Worm (Caenorhabditis elegans) whole organism, L4 larva: ENCODE measurements around the gene fli-1.
A peak's percentile ranks its signal among the peaks of the same experiment; 100 is the strongest.

ENCODE experiments used
- F26F4.8 ChIP-seq: fragments of 200-800 bp; sonication (Bioruptor generic); conservative IDR thresholded peaks from 2 replicates; pipeline ENCODE4 v1.3.6; 2022; ENCODE audit warnings: missing genetic modification characterization, missing compliant biosample characterization
- R02D3.7 ChIP-seq: fragments of 150-350 bp; sonication (generic microtip); optimal IDR thresholded peaks from 3 replicates; lab custom pipeline; 2014; ENCODE audit warnings: missing biosample characterization, missing genetic modification characterization
- T26A8.4 ChIP-seq: fragments of 200-800 bp; sonication (Bioruptor generic); IDR thresholded peaks from 2 replicates; pipeline ENCODE4 v1.3.6; 2022; ENCODE audit warnings: missing genetic modification characterization, missing compliant biosample characterization
- Y48G9A.11 ChIP-seq: fragments of 200-800 bp; sonication (Bioruptor generic); IDR thresholded peaks from 2 replicates; pipeline ENCODE4 v1.3.6; 2022; ENCODE audit warnings: missing genetic modification reagents, missing genetic modification characterization, missing compliant biosample characterization
- Y5F2A.4 ChIP-seq: fragments of 200-800 bp; sonication (Bioruptor generic); optimal IDR thresholded peaks from 2 replicates; lab custom pipeline; 2018; ENCODE audit warnings: mild to moderate bottlenecking, missing genetic modification characterization, missing compliant biosample characterization
- ZK337.2 ChIP-seq: fragments of 200-800 bp; sonication (Bioruptor generic); IDR thresholded peaks from 2 replicates; pipeline ENCODE4 v1.3.6; 2022; ENCODE audit warnings: missing genetic modification reagents, missing genetic modification characterization, missing compliant biosample characterization
- aha-1 ChIP-seq: fragments of 150-350 bp; peaks from one replicate; lab custom pipeline; 2014; ENCODE audit warnings: missing biosample characterization, missing genetic modification characterization
- aly-2 ChIP-seq: sonication (generic microtip); optimal IDR thresholded peaks from 2 replicates; lab custom pipeline; 2018; ENCODE audit warnings: missing biosample characterization, missing genetic modification characterization
- arid-1 ChIP-seq: fragments of 200-800 bp; sonication (Bioruptor generic); conservative IDR thresholded peaks from 2 replicates; pipeline ENCODE4 v1.3.6; 2022; ENCODE audit warnings: missing genetic modification reagents, missing genetic modification characterization, missing compliant biosample characterization
- ceh-44 ChIP-seq: fragments of 200-800 bp; sonication (Bioruptor generic); IDR thresholded peaks from 2 replicates; pipeline ENCODE4 v1.3.6; 2022; ENCODE audit warnings: missing genetic modification reagents, missing genetic modification characterization, missing compliant biosample characterization
- daf-19 ChIP-seq: fragments of 200-800 bp; sonication (Bioruptor generic); conservative IDR thresholded peaks from 2 replicates; pipeline ENCODE4 v1.3.6; 2022; ENCODE audit warnings: missing genetic modification characterization, missing compliant biosample characterization
- daf-8 ChIP-seq: fragments of 200-800 bp; sonication (Bioruptor generic); IDR thresholded peaks from 2 replicates; pipeline ENCODE4 v1.3.6; 2022; ENCODE audit warnings: missing genetic modification characterization, missing compliant biosample characterization
- dmd-8 ChIP-seq: fragments of 200-800 bp; sonication (Bioruptor generic); IDR thresholded peaks from 2 replicates; pipeline ENCODE4 v1.3.6; 2022; ENCODE audit warnings: missing genetic modification characterization, missing compliant biosample characterization
- duxl-1 ChIP-seq: sonication (generic microtip); optimal IDR thresholded peaks from 2 replicates; lab custom pipeline; 2016; ENCODE audit warnings: mild to moderate bottlenecking, missing genetic modification characterization, moderate library complexity, missing compliant biosample characterization; ENCODE audit not compliant: poor library complexity
- dve-1 ChIP-seq: sonication (generic microtip); optimal IDR thresholded peaks from 2 replicates; lab custom pipeline; 2017; ENCODE audit warnings: antibody characterized with exemption, mild to moderate bottlenecking, missing genetic modification characterization, missing compliant biosample characterization; ENCODE audit not compliant: insufficient read depth
- egl-43 ChIP-seq: fragments of 200-800 bp; sonication (Bioruptor generic); IDR thresholded peaks from 2 replicates; pipeline ENCODE4 v1.3.6; 2022; ENCODE audit warnings: missing genetic modification reagents, missing genetic modification characterization, missing compliant biosample characterization
- gei-8 ChIP-seq: fragments of 200-800 bp; sonication (Bioruptor generic); optimal IDR thresholded peaks from 2 replicates; lab custom pipeline; 2018; ENCODE audit warnings: mild to moderate bottlenecking, missing genetic modification characterization, missing compliant biosample characterization
- hif-1 ChIP-seq, 2 experiments: sonication (generic microtip); optimal IDR thresholded peaks; 2 replicates each; lab custom pipeline; 2016 to 2017; ENCODE audit warnings: missing compliant biosample characterization in 2 of 2, missing genetic modification characterization in 2 of 2, missing genetic modification reagents in 2 of 2, missing genotype in 2 of 2, mild to moderate bottlenecking in 1 of 2
- hlh-11 ChIP-seq: fragments of 200-800 bp; sonication (Bioruptor generic); optimal IDR thresholded peaks from 2 replicates; lab custom pipeline; 2018; ENCODE audit warnings: mild to moderate bottlenecking, missing genetic modification characterization, missing compliant biosample characterization
- hmg-1.1 ChIP-seq: fragments of 200-800 bp; sonication (Bioruptor generic); IDR thresholded peaks from 2 replicates; pipeline ENCODE4 v1.3.6; 2022; ENCODE audit warnings: missing genetic modification reagents, missing genetic modification characterization, missing compliant biosample characterization
- lim-7 ChIP-seq: fragments of 200-800 bp; sonication (Bioruptor generic); IDR thresholded peaks from 2 replicates; pipeline ENCODE4 v1.3.6; 2022; ENCODE audit warnings: missing genetic modification characterization, missing compliant biosample characterization
- lin-1 ChIP-seq: fragments of 200-800 bp; sonication (Bioruptor generic); IDR thresholded peaks from 2 replicates; pipeline ENCODE4 v1.3.6; 2022; ENCODE audit warnings: missing genetic modification reagents, missing genetic modification characterization, missing compliant biosample characterization
- lin-13 ChIP-seq: fragments of 150-350 bp; optimal IDR thresholded peaks from 2 replicates; lab custom pipeline; 2014; ENCODE audit warnings: missing biosample characterization, missing genetic modification reagents, missing genetic modification characterization
- lin-38 ChIP-seq: fragments of 200-800 bp; sonication (Bioruptor generic); IDR thresholded peaks from 2 replicates; pipeline ENCODE4 v1.3.6; 2022; ENCODE audit warnings: missing genetic modification reagents, missing genetic modification characterization, missing compliant biosample characterization
- lin-39 ChIP-seq: fragments of 150-350 bp; optimal IDR thresholded peaks from 2 replicates; lab custom pipeline; 2014; ENCODE audit warnings: missing biosample characterization, missing genetic modification reagents, missing genetic modification characterization
- lsy-2 ChIP-seq, 2 experiments: fragments of 150-350 bp in 1 of 2; sonication (generic microtip) in 1 of 2; optimal IDR thresholded peaks; 2 replicates each; lab custom pipeline; 2014 to 2017; ENCODE audit warnings: missing biosample characterization in 2 of 2, missing genetic modification characterization in 2 of 2
- madf-5 ChIP-seq, 2 experiments: fragments of 200-800 bp; sonication (Bioruptor generic); IDR thresholded peaks; 2 replicates each; pipeline ENCODE4 v1.3.6; 2022; ENCODE audit warnings: missing compliant biosample characterization in 2 of 2, missing genetic modification characterization in 2 of 2
- madf-9 ChIP-seq: fragments of 200-800 bp; sonication (Bioruptor generic); conservative IDR thresholded peaks from 2 replicates; pipeline ENCODE4 v1.3.6; 2022; ENCODE audit warnings: missing genetic modification reagents, missing genetic modification characterization, missing compliant biosample characterization
- mdt-29 ChIP-seq: fragments of 200-800 bp; sonication (Bioruptor generic); IDR thresholded peaks from 2 replicates; pipeline ENCODE4 v1.3.6; 2022; ENCODE audit warnings: missing genetic modification reagents, missing genetic modification characterization, missing compliant biosample characterization
- mep-1 ChIP-seq: fragments of 150-350 bp; sonication (generic microtip); optimal IDR thresholded peaks from 3 replicates; lab custom pipeline; 2014; ENCODE audit warnings: missing biosample characterization, missing genetic modification characterization
- mes-2 ChIP-seq: sonication (generic microtip); optimal IDR thresholded peaks from 2 replicates; lab custom pipeline; 2016; ENCODE audit warnings: missing genotype, mild to moderate bottlenecking, missing genetic modification characterization, missing compliant biosample characterization; ENCODE audit not compliant: poor library complexity, severe bottlenecking
- mxl-2 ChIP-seq: fragments of 200-800 bp; sonication (Bioruptor generic); conservative IDR thresholded peaks from 2 replicates; pipeline ENCODE4 v1.3.6; 2022; ENCODE audit warnings: missing genetic modification reagents, missing genetic modification characterization, missing compliant biosample characterization
- mxl-3 ChIP-seq: fragments of 200-800 bp; sonication (Bioruptor generic); optimal IDR thresholded peaks from 2 replicates; lab custom pipeline; 2018; ENCODE audit warnings: mild to moderate bottlenecking, missing genetic modification characterization, missing compliant biosample characterization
- nhr-102 ChIP-seq: sonication (generic microtip); optimal IDR thresholded peaks from 2 replicates; lab custom pipeline; 2016; ENCODE audit warnings: mild to moderate bottlenecking, missing genetic modification characterization, moderate library complexity, missing compliant biosample characterization
- nhr-237 ChIP-seq: sonication (generic microtip); optimal IDR thresholded peaks from 2 replicates; lab custom pipeline; 2017; ENCODE audit warnings: missing biosample characterization, missing genetic modification characterization
- nhr-25 ChIP-seq: sonication (generic microtip); optimal IDR thresholded peaks from 2 replicates; lab custom pipeline; 2017; ENCODE audit warnings: missing genetic modification characterization, mild to moderate bottlenecking, missing compliant biosample characterization, antibody characterized with exemption, moderate library complexity, borderline replicate concordance; ENCODE audit not compliant: insufficient read depth
- nhr-28 ChIP-seq: fragments of 150-350 bp; optimal IDR thresholded peaks from 2 replicates; lab custom pipeline; 2014; ENCODE audit warnings: missing biosample characterization, missing genetic modification characterization
- nhr-48 ChIP-seq: sonication (generic microtip); optimal IDR thresholded peaks from 2 replicates; lab custom pipeline; 2016; ENCODE audit warnings: mild to moderate bottlenecking, missing genetic modification characterization, missing compliant biosample characterization
- php-3 ChIP-seq: fragments of 200-800 bp; sonication (Bioruptor generic); IDR thresholded peaks from 2 replicates; pipeline ENCODE4 v1.3.6; 2022; ENCODE audit warnings: missing genetic modification reagents, missing genetic modification characterization, missing compliant biosample characterization
- rbr-2 ChIP-seq: sonication (generic microtip); optimal IDR thresholded peaks from 2 replicates; lab custom pipeline; 2016; ENCODE audit warnings: missing genotype, missing genetic modification characterization, missing compliant biosample characterization
- saeg-2 ChIP-seq: fragments of 200-800 bp; sonication (Bioruptor generic); IDR thresholded peaks from 2 replicates; pipeline ENCODE4 v1.3.6; 2022; ENCODE audit warnings: missing genetic modification reagents, missing genetic modification characterization, missing compliant biosample characterization
- sdz-12 ChIP-seq: fragments of 200-800 bp; sonication (Bioruptor generic); optimal IDR thresholded peaks from 2 replicates; lab custom pipeline; 2018; ENCODE audit warnings: mild to moderate bottlenecking, missing genetic modification characterization, missing compliant biosample characterization
- skn-1 ChIP-seq: fragments of 150-350 bp; optimal IDR thresholded peaks from 2 replicates; lab custom pipeline; 2014; ENCODE audit warnings: missing biosample characterization, missing genetic modification characterization
- snpc-1.2 ChIP-seq: fragments of 200-800 bp; sonication (Bioruptor generic); IDR thresholded peaks from 2 replicates; pipeline ENCODE4 v1.3.6; 2022; ENCODE audit warnings: missing genetic modification reagents, missing genetic modification characterization, missing compliant biosample characterization
- unc-62 ChIP-seq, 3 experiments: fragments of 150-350 bp in 1 of 3; sonication (generic microtip); optimal IDR thresholded peaks in 2 of 3; peaks in 1 of 3; 1 replicate in 1 of 3; 2 replicates in 2 of 3; lab custom pipeline; 2014 to 2017; ENCODE audit warnings: missing biosample characterization in 3 of 3, missing genetic modification characterization in 3 of 3, missing genetic modification reagents in 3 of 3, missing genotype in 1 of 3
- vab-7 ChIP-seq: fragments of 200-800 bp; sonication (Bioruptor generic); IDR thresholded peaks from 2 replicates; pipeline ENCODE4 v1.3.6; 2022; ENCODE audit warnings: missing genetic modification reagents, missing genetic modification characterization, missing compliant biosample characterization
- zfp-3 ChIP-seq: fragments of 200-800 bp; sonication (Bioruptor generic); conservative IDR thresholded peaks from 2 replicates; pipeline ENCODE4 v1.3.6; 2022; ENCODE audit warnings: missing genetic modification reagents, missing genetic modification characterization, missing compliant biosample characterization
- zip-2 ChIP-seq: fragments of 150-350 bp; optimal IDR thresholded peaks from 2 replicates; lab custom pipeline; 2014; ENCODE audit warnings: missing biosample characterization, missing genetic modification characterization
- ztf-7 ChIP-seq: fragments of 150-350 bp; optimal IDR thresholded peaks from 2 replicates; lab custom pipeline; 2014; ENCODE audit warnings: missing biosample characterization, missing genetic modification characterization

Gene fli-1

DNA sequence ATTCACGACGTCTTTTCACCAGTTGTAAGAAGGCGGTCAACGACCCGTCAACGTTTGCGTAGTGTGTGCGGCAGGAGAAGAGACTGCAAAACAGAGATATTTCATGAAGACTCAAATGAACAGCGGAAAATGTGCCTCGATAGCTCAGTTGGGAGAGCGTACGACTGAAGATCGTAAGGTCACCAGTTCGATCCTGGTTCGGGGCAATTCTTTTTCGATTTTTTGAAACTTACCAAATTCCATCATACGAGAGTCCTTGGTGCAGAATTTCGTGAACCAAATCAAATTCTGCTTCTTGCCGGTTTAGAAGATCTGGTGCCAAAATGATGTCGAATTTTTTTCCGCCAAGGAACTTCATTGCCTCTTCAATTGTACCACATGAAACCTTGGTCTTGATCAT, 30.6 kb downstream of the fli-1 start:
- TF ChIP-seq ZK337.2 (GFP tag; lab: Robert Waterston, UW) = no peak
- TF ChIP-seq vab-7 (GFP tag; lab: Robert Waterston, UW) = peak; percentile 83
- peak; percentile 72 for TF ChIP-seq lin-1 (GFP tag; lab: Robert Waterston, UW)
- TF ChIP-seq zfp-3 (GFP tag; lab: Robert Waterston, UW) = peak; percentile 12; the same call in 1 of the 2 replicates
- TF ChIP-seq mep-1 (tag; lab: Kevin White, UChicago) = peak; percentile 34
- peak; percentile 66 for TF ChIP-seq Y48G9A.11 (GFP tag; lab: Robert Waterston, UW)
- peak; percentile 20 for TF ChIP-seq dve-1
- 0 out of 2 replicates have a peak, but pooled peaks have one; percentile 54 for TF ChIP-seq saeg-2 (GFP tag; lab: Robert Waterston, UW)
- TF ChIP-seq lsy-2 (tag; optimal IDR thresholded peaks at IDR 0.05; lab: Kevin White, UChicago) = peak in 1 of 2 experiments; percentile 42
- TF ChIP-seq aha-1 (tag; lab: Kevin White, UChicago) = peak; percentile 97
- TF ChIP-seq ztf-7 (tag; lab: Kevin White, UChicago) = no peak
- TF ChIP-seq aly-2 = peak; percentile 5
- TF ChIP-seq nhr-25 (tag; lab: Kevin White, UChicago) = no peak
- peak; percentile 63; the same call in 1 of the 2 replicates for TF ChIP-seq F26F4.8
- peak; percentile 71 for TF ChIP-seq mes-2
- peak; percentile 11 to 64; a peak in 1 of 4 replicates for TF ChIP-seq madf-5 (GFP tag; IDR thresholded peaks at IDR 0.05; lab: Robert Waterston, UW)
- TF ChIP-seq duxl-1 (tag; lab: Kevin White, UChicago) = peak; percentile 31
- TF ChIP-seq egl-43 (GFP tag; lab: Robert Waterston, UW) = peak; percentile 80
- peak; percentile 67 for TF ChIP-seq hmg-1.1
- TF ChIP-seq rbr-2 (tag; lab: Kevin White, UChicago) = peak; percentile 47
- no peak for TF ChIP-seq R02D3.7
- TF ChIP-seq T26A8.4 (GFP tag; lab: Robert Waterston, UW) = peak; percentile 75
- TF ChIP-seq hif-1 (tag; optimal IDR thresholded peaks at IDR 0.05; lab: Kevin White, UChicago) = peak in 1 of 2 experiments; percentile 17
- TF ChIP-seq daf-8 = no peak
- peak; percentile 44; the same call in 1 of the 2 replicates for TF ChIP-seq mdt-29 (GFP tag; lab: Robert Waterston, UW)
- no peak for TF ChIP-seq skn-1 (tag; lab: Kevin White, UChicago)
- no peak for TF ChIP-seq zip-2 (tag; lab: Kevin White, UChicago)
- no peak for TF ChIP-seq nhr-48 (tag; lab: Kevin White, UChicago)
- 0 out of 2 replicates have a peak, but pooled peaks have one; percentile 10 for TF ChIP-seq mxl-2
- no peak for TF ChIP-seq daf-19 (GFP tag; lab: Robert Waterston, UW)
- 0 out of 2 replicates have a peak, but pooled peaks have one; percentile 58 for TF ChIP-seq ceh-44 (GFP tag; lab: Robert Waterston, UW)
- peak; percentile 35; the same call in 1 of the 2 replicates for TF ChIP-seq madf-9 (GFP tag; lab: Robert Waterston, UW)
- peak in 1 of 2 experiments; percentile 92 for TF ChIP-seq unc-62 (GFP tag; optimal IDR thresholded peaks at IDR 0.05 in 1 of 2; lab: Kevin White, UChicago)
- no peak for TF ChIP-seq unc-62 (tag; optimal IDR thresholded peaks at IDR 0.05; lab: Kevin White, UChicago)
- TF ChIP-seq php-3 (GFP tag; lab: Robert Waterston, UW) = 0 out of 2 replicates have a peak, but pooled peaks have one; percentile 57
- no peak for TF ChIP-seq sdz-12 (GFP tag; lab: Kevin White, UChicago)
- no peak for TF ChIP-seq nhr-28 (tag; lab: Kevin White, UChicago)
- TF ChIP-seq hlh-11 (tag; lab: Kevin White, UChicago) = peak; percentile 14
- no peak for TF ChIP-seq lin-39 (tag; lab: Kevin White, UChicago)
- TF ChIP-seq lin-13 (GFP tag; lab: Kevin White, UChicago) = peak; percentile 47
- peak; percentile 18; the same call in 1 of the 2 replicates for TF ChIP-seq arid-1 (GFP tag; lab: Robert Waterston, UW)
- peak; percentile 71 for TF ChIP-seq lim-7 (GFP tag; lab: Robert Waterston, UW)
- peak; percentile 74; the same call in 1 of the 2 replicates for TF ChIP-seq dmd-8
- peak; percentile 73 for TF ChIP-seq lin-38 (GFP tag; lab: Robert Waterston, UW)
- peak; percentile 72 for TF ChIP-seq snpc-1.2 (GFP tag; lab: Robert Waterston, UW)
- TF ChIP-seq gei-8 = no peak
- no peak for TF ChIP-seq nhr-237 (tag; lab: Kevin White, UChicago)
- peak; percentile 51 for TF ChIP-seq mxl-3 (GFP tag; lab: Kevin White, UChicago)
- peak; percentile 1 for TF ChIP-seq nhr-102 (tag; lab: Kevin White, UChicago)
- TF ChIP-seq Y5F2A.4 (GFP tag; lab: Kevin White, UChicago) = peak; percentile 5
